Worm (Caenorhabditis elegans): ENCODE data around the gene C40H1.9.

- no peak for TF ChIP-seq dao-5 (tag; optimal IDR thresholded peaks at IDR 0.05)
- TF ChIP-seq him-1 (tag; optimal IDR thresholded peaks at IDR 0.05), result no peak
Measured at ce11 chrIII:9337968-9338367, 18.2 kb downstream of the C40H1.9 start.

Measured in whole organism, L4/young adult.